Worm (Caenorhabditis elegans): ENCODE results near the gene coh-1.

- no peak for TF ChIP-seq nfya-1 (tag; optimal IDR thresholded peaks at IDR 0.05; ENCODE audit: borderline replicate concordance, insufficient read depth)
- no peak for TF ChIP-seq akir-1 (GFP tag; optimal IDR thresholded peaks at IDR 0.05)
- no peak for TF ChIP-seq snpc-3.4 (tag; optimal IDR thresholded peaks at IDR 0.05)
- TF ChIP-seq zim-3 (tag; optimal IDR thresholded peaks at IDR 0.05) = no peak
- no peak for TF ChIP-seq aptf-3 (GFP tag; IDR thresholded peaks at IDR 0.05)
- TF ChIP-seq ceh-91 (GFP tag; IDR thresholded peaks at IDR 0.05) = no peak
- TF ChIP-seq unc-62 (GFP tag; optimal IDR thresholded peaks at IDR 0.05) = no peak
- TF ChIP-seq pha-4 (tag; optimal IDR thresholded peaks at IDR 0.05) = no peak
- TF ChIP-seq ceh-40 (GFP tag; IDR thresholded peaks at IDR 0.05) = no peak
- no peak for TF ChIP-seq mxl-1 (tag; optimal IDR thresholded peaks at IDR 0.05)
- TF ChIP-seq K11D2.4 (GFP tag; IDR thresholded peaks at IDR 0.05) = no peak
- TF ChIP-seq ama-1 (optimal IDR thresholded peaks at IDR 0.05) = no peak
- TF ChIP-seq ama-1 (GFP tag; optimal IDR thresholded peaks at IDR 0.05) = no peak
- no peak for TF ChIP-seq lin-54 (GFP tag; optimal IDR thresholded peaks at IDR 0.05)
Observed at ce11 chrX:7452606-7453005, 22.2 kb downstream of the coh-1 start.

Measured in whole organism, young adult.